Worm (Caenorhabditis elegans): ENCODE results near the gene F09A5.3.
A peak's percentile ranks its signal among the peaks of the same experiment; 100 is the strongest.

F09A5.3 gene

ce11 chrX:13121104-13121503 lies 20.3 kb upstream of the F09A5.3 start (continued):
- peak; percentile 81 for TF ChIP-seq somi-1 (GFP tag; optimal IDR thresholded peaks at IDR 0.05)
- TF ChIP-seq nhr-179 (tag; optimal IDR thresholded peaks at IDR 0.05) = no peak
- TF ChIP-seq B0261.1 (tag; optimal IDR thresholded peaks at IDR 0.05) = peak; percentile 98
- TF ChIP-seq hmg-1.2 (GFP tag; IDR thresholded peaks at IDR 0.05) = peak; percentile 84
- no peak for TF ChIP-seq athp-1 (tag; optimal IDR thresholded peaks at IDR 0.05)
- no peak for TF ChIP-seq fkh-3 (tag; optimal IDR thresholded peaks at IDR 0.05)
- TF ChIP-seq madf-6 (GFP tag; IDR thresholded peaks at IDR 0.05) = no peak
- TF ChIP-seq cebp-2 (GFP tag; IDR thresholded peaks at IDR 0.05) = no peak
- TF ChIP-seq pha-4 (tag; optimal IDR thresholded peaks at IDR 0.05) = no peak
- TF ChIP-seq ztf-28 (GFP tag; IDR thresholded peaks at IDR 0.05) = peak; percentile 78; the same call in 1 of the 2 replicates
- TF ChIP-seq C17E4.6 (GFP tag; IDR thresholded peaks at IDR 0.05) = no peak
- TF ChIP-seq unc-62 (GFP tag; optimal IDR thresholded peaks at IDR 0.05) = no peak
- TF ChIP-seq T07F8.4 (tag; optimal IDR thresholded peaks at IDR 0.05) = peak; percentile 52
- TF ChIP-seq aptf-2 (GFP tag; conservative IDR thresholded peaks at IDR 0.05) = 0 out of 2 replicates have a peak, but pooled peaks have one; percentile 46
- peak; percentile 91 for TF ChIP-seq egl-44 (GFP tag; IDR thresholded peaks at IDR 0.05)
- no peak for TF ChIP-seq B0336.3 (GFP tag; IDR thresholded peaks at IDR 0.05)
- peak; percentile 89 for TF ChIP-seq Y95B8A.8 (GFP tag; IDR thresholded peaks at IDR 0.05)
- TF ChIP-seq ztf-3 (GFP tag; optimal IDR thresholded peaks at IDR 0.05) = peak; percentile 16
- TF ChIP-seq atf-7 (tag; optimal IDR thresholded peaks at IDR 0.05) = peak; percentile 61
- peak; percentile 71 for TF ChIP-seq ztf-18 (tag; optimal IDR thresholded peaks at IDR 0.05)
- TF ChIP-seq rcor-1 (GFP tag; IDR thresholded peaks at IDR 0.05) = peak; percentile 65; the same call in 1 of the 2 replicates
- TF ChIP-seq him-1 (tag; optimal IDR thresholded peaks at IDR 0.05) = peak; percentile 37
- no peak for TF ChIP-seq nfya-1 (tag; optimal IDR thresholded peaks at IDR 0.05; ENCODE audit: borderline replicate concordance, insufficient read depth)
- no peak for TF ChIP-seq lag-1 (GFP tag; IDR thresholded peaks at IDR 0.05)
- peak; percentile 83 for TF ChIP-seq lin-40 (tag; optimal IDR thresholded peaks at IDR 0.05)
- no peak for TF ChIP-seq nfya-2 (GFP tag; IDR thresholded peaks at IDR 0.05)
- no peak for TF ChIP-seq B0019.2 (GFP tag; conservative IDR thresholded peaks at IDR 0.05)
- TF ChIP-seq snpc-4 (GFP tag; optimal IDR thresholded peaks at IDR 0.05) = peak; percentile 65
- peak in 1 of 4 experiments; percentile 79 for TF ChIP-seq snpc-4 (tag; optimal IDR thresholded peaks at IDR 0.05)
- peak; percentile 76 for TF ChIP-seq cebp-1 (GFP tag; IDR thresholded peaks at IDR 0.05)
- no peak for TF ChIP-seq cebp-1 (tag; optimal IDR thresholded peaks at IDR 0.05)
- no peak; the same call in none of the 2 replicates for TF ChIP-seq lin-26 (GFP tag; IDR thresholded peaks at IDR 0.05)
- peak; percentile 38 for TF ChIP-seq ztf-22 (GFP tag; optimal IDR thresholded peaks at IDR 0.05)
- TF ChIP-seq ceh-91 (GFP tag; IDR thresholded peaks at IDR 0.05) = no peak
- TF ChIP-seq F10E7.11 (tag; optimal IDR thresholded peaks at IDR 0.05) = peak; percentile 88
- TF ChIP-seq B0035.1 (tag; optimal IDR thresholded peaks at IDR 0.05) = no peak
- TF ChIP-seq nhr-90 (tag; optimal IDR thresholded peaks at IDR 0.05) = no peak
- TF ChIP-seq pbrm-1 (GFP tag; IDR thresholded peaks at IDR 0.05) = peak; percentile 95
- TF ChIP-seq rpc-1 (optimal IDR thresholded peaks at IDR 0.05) = peak; percentile 82
- peak; percentile 87 for TF ChIP-seq rpc-1 (tag; optimal IDR thresholded peaks at IDR 0.05)
- TF ChIP-seq attf-6 (GFP tag; IDR thresholded peaks at IDR 0.05) = peak; percentile 79; the same call in 1 of the 2 replicates
- no peak for TF ChIP-seq dpl-1 (GFP tag; optimal IDR thresholded peaks at IDR 0.05)
- TF ChIP-seq D2030.7 (GFP tag; IDR thresholded peaks at IDR 0.05) = peak; percentile 88
- peak; percentile 58; the same call in 1 of the 2 replicates for TF ChIP-seq ceh-100 (GFP tag; IDR thresholded peaks at IDR 0.05)
- peak; percentile 20 for TF ChIP-seq snpc-1.1 (tag; optimal IDR thresholded peaks at IDR 0.05; ENCODE audit: insufficient read depth)
- TF ChIP-seq lir-1 (GFP tag; conservative IDR thresholded peaks at IDR 0.05) = no peak; the same call in 1 of the 2 replicates
- no peak for TF ChIP-seq ceh-58 (GFP tag; IDR thresholded peaks at IDR 0.05)
- TF ChIP-seq ets-4 (GFP tag; optimal IDR thresholded peaks at IDR 0.05) = peak; percentile 84
- no peak for TF ChIP-seq tbx-9 (tag; optimal IDR thresholded peaks at IDR 0.05; ENCODE audit: borderline replicate concordance)
- peak; percentile 75; the same call in 1 of the 2 replicates for TF ChIP-seq egl-18 (GFP tag; IDR thresholded peaks at IDR 0.05)
